Worm (Caenorhabditis elegans) whole organism, L1 larva: ENCODE results near the gene snt-1.

Experiments
- Y116A8C.19 ChIP-seq: sonication (generic microtip); optimal IDR thresholded peaks from 2 replicates; lab custom pipeline; 2016; ENCODE audit warnings: missing compliant biosample characterization, missing genetic modification characterization, borderline replicate concordance
- aly-2 ChIP-seq: fragments of 150-350 bp; optimal IDR thresholded peaks from 2 replicates; lab custom pipeline; 2014; ENCODE audit warnings: missing biosample characterization, missing genetic modification characterization
- blmp-1 ChIP-seq: fragments of 150-350 bp; optimal IDR thresholded peaks from 2 replicates; lab custom pipeline; 2014; ENCODE audit warnings: missing biosample characterization, missing genetic modification characterization
- ceh-82 ChIP-seq, 3 experiments: fragments of 150-350 bp in 1 of 3; sonication (generic microtip) in 2 of 3; optimal IDR thresholded peaks; 2 replicates each; lab custom pipeline; 2014 to 2017; ENCODE audit warnings: missing biosample characterization in 3 of 3, missing genetic modification characterization in 3 of 3
- ceh-90 ChIP-seq: sonication (generic microtip); optimal IDR thresholded peaks from 2 replicates; lab custom pipeline; 2016; ENCODE audit warnings: missing genetic modification characterization, missing compliant biosample characterization
- dpl-1 ChIP-seq, 3 experiments: fragments of 150-350 bp in 2 of 3; sonication (generic microtip) in 1 of 3; optimal IDR thresholded peaks; 2 replicates each; lab custom pipeline; 2014 to 2017; ENCODE audit warnings: missing biosample characterization in 3 of 3, missing genetic modification characterization in 3 of 3, missing genetic modification reagents in 3 of 3
- dsc-1 ChIP-seq: sonication (generic microtip); optimal IDR thresholded peaks from 2 replicates; lab custom pipeline; 2016; ENCODE audit warnings: mild to moderate bottlenecking, missing genetic modification characterization, missing compliant biosample characterization
- efl-1 ChIP-seq, 4 experiments: fragments of 150-350 bp; optimal IDR thresholded peaks in 3 of 4; peaks in 1 of 4; 1 replicate in 1 of 4; 2 replicates in 3 of 4; lab custom pipeline; 2014; ENCODE audit warnings: missing biosample characterization in 2 of 4, missing genetic modification characterization in 2 of 4, missing genetic modification reagents in 2 of 4
- efl-3 ChIP-seq: fragments of 200-800 bp; sonication (Bioruptor generic); optimal IDR thresholded peaks from 2 replicates; lab custom pipeline; 2018; ENCODE audit warnings: mild to moderate bottlenecking, missing genetic modification characterization, missing compliant biosample characterization
- egl-13 ChIP-seq: sonication (generic microtip); optimal IDR thresholded peaks from 2 replicates; lab custom pipeline; 2016; ENCODE audit warnings: missing genotype, missing genetic modification reagents, missing genetic modification characterization, missing compliant biosample characterization
- egl-27 ChIP-seq, 2 experiments: fragments of 150-350 bp in 1 of 2; sonication (generic microtip); optimal IDR thresholded peaks; 3 replicates each; lab custom pipeline; 2017 to 2018; ENCODE audit warnings: missing biosample characterization in 2 of 2, missing genetic modification characterization in 2 of 2, missing genetic modification reagents in 2 of 2
- elt-2 ChIP-seq: sonication (generic microtip); optimal IDR thresholded peaks from 2 replicates; lab custom pipeline; 2016; ENCODE audit warnings: missing genetic modification characterization, mild to moderate bottlenecking, inconsistent platforms, missing compliant biosample characterization, missing genetic modification reagents
- elt-3 ChIP-seq, 6 experiments: fragments of 150-350 bp in 1 of 6; sonication (generic microtip); optimal IDR thresholded peaks; 2 replicates each; lab custom pipeline; 2017 to 2018; ENCODE audit warnings: missing biosample characterization in 6 of 6, missing genetic modification characterization in 6 of 6, inconsistent platforms in 1 of 6
- fkh-8 ChIP-seq: sonication (generic microtip); optimal IDR thresholded peaks from 2 replicates; lab custom pipeline; 2016; ENCODE audit warnings: mild to moderate bottlenecking, missing genetic modification characterization, missing compliant biosample characterization
- grh-1 ChIP-seq: fragments of 200-800 bp; sonication (Bioruptor generic); IDR thresholded peaks from 2 replicates; pipeline ENCODE4 v1.3.6; 2022; ENCODE audit warnings: missing genetic modification reagents, missing genetic modification characterization, missing compliant biosample characterization
- hlh-17 ChIP-seq: fragments of 200-800 bp; sonication (Bioruptor generic); optimal IDR thresholded peaks from 2 replicates; lab custom pipeline; 2018; ENCODE audit warnings: missing genetic modification characterization, mild to moderate bottlenecking, missing compliant biosample characterization, moderate library complexity, borderline replicate concordance
- irx-1 ChIP-seq: sonication (generic microtip); optimal IDR thresholded peaks from 2 replicates; lab custom pipeline; 2016; ENCODE audit warnings: missing genetic modification characterization, missing compliant biosample characterization
- lin-13 ChIP-seq: fragments of 150-350 bp; optimal IDR thresholded peaks from 2 replicates; lab custom pipeline; 2014; ENCODE audit warnings: missing biosample characterization, missing genetic modification reagents, missing genetic modification characterization
- lin-14 ChIP-seq: fragments of 200-800 bp; sonication (Bioruptor generic); optimal IDR thresholded peaks from 2 replicates; lab custom pipeline; 2018; ENCODE audit warnings: mild to moderate bottlenecking, missing genetic modification characterization, moderate library complexity, missing compliant biosample characterization
- lin-35 ChIP-seq, 2 experiments: fragments of 150-350 bp; optimal IDR thresholded peaks; 2 replicates each; lab custom pipeline; 2014; ENCODE audit warnings: missing biosample characterization in 2 of 2, missing genetic modification characterization in 2 of 2, missing genetic modification reagents in 2 of 2
- lsy-2 ChIP-seq, 2 experiments: fragments of 150-350 bp; optimal IDR thresholded peaks; 2 replicates each; lab custom pipeline; 2014; ENCODE audit warnings: missing biosample characterization in 2 of 2, missing genetic modification characterization in 2 of 2
- mdl-1 ChIP-seq, 2 experiments: fragments of 150-350 bp; optimal IDR thresholded peaks; 2 replicates each; lab custom pipeline; 2014 to 2017; ENCODE audit warnings: missing biosample characterization in 2 of 2, missing genetic modification characterization in 2 of 2, inconsistent platforms in 1 of 2
- mef-2 ChIP-seq: fragments of 150-350 bp; optimal IDR thresholded peaks from 2 replicates; lab custom pipeline; 2014; ENCODE audit warnings: missing biosample characterization, missing genetic modification characterization
- mep-1 ChIP-seq: fragments of 150-350 bp; optimal IDR thresholded peaks from 2 replicates; lab custom pipeline; 2014; ENCODE audit warnings: missing biosample characterization, missing genetic modification characterization
- nhr-11 ChIP-seq: fragments of 150-350 bp; optimal IDR thresholded peaks from 2 replicates; lab custom pipeline; 2014; ENCODE audit warnings: missing biosample characterization, missing genetic modification characterization
- nhr-19 ChIP-seq: fragments of 200-800 bp; sonication (Bioruptor generic); conservative IDR thresholded peaks from 2 replicates; pipeline ENCODE4 v1.3.6; 2022; ENCODE audit warnings: missing genetic modification characterization, missing compliant biosample characterization
- nhr-20 ChIP-seq: sonication (generic microtip); optimal IDR thresholded peaks from 2 replicates; lab custom pipeline; 2016; ENCODE audit warnings: mild to moderate bottlenecking, missing genetic modification characterization, missing compliant biosample characterization
- nhr-47 ChIP-seq: sonication (generic microtip); optimal IDR thresholded peaks from 2 replicates; lab custom pipeline; 2016; ENCODE audit warnings: mild to moderate bottlenecking, missing genetic modification characterization, moderate library complexity, missing compliant biosample characterization
- nhr-71 ChIP-seq: sonication (generic microtip); optimal IDR thresholded peaks from 2 replicates; lab custom pipeline; 2016; ENCODE audit warnings: mild to moderate bottlenecking, missing genetic modification characterization, moderate library complexity, missing compliant biosample characterization
- nhr-76 ChIP-seq: sonication (generic microtip); optimal IDR thresholded peaks from 2 replicates; lab custom pipeline; 2017; ENCODE audit warnings: missing biosample characterization, missing genetic modification characterization
- nhr-77 ChIP-seq: fragments of 150-350 bp; optimal IDR thresholded peaks from 2 replicates; lab custom pipeline; 2014; ENCODE audit warnings: missing biosample characterization, missing genetic modification characterization
- nhr-85 ChIP-seq: sonication (generic microtip); peaks from one replicate; lab custom pipeline; 2016; ENCODE audit warnings: missing genetic modification characterization, inconsistent platforms, missing compliant biosample characterization
- nhr-90 ChIP-seq: sonication (generic microtip); optimal IDR thresholded peaks from 2 replicates; lab custom pipeline; 2016; ENCODE audit warnings: mild to moderate bottlenecking, missing genetic modification characterization, missing compliant biosample characterization; ENCODE audit not compliant: poor library complexity
- pax-3 ChIP-seq: fragments of 200-800 bp; sonication (Bioruptor generic); optimal IDR thresholded peaks from 2 replicates; lab custom pipeline; 2018; ENCODE audit warnings: mild to moderate bottlenecking, missing genetic modification characterization, moderate library complexity, missing compliant biosample characterization
- rnt-1 ChIP-seq: sonication (generic microtip); optimal IDR thresholded peaks from 2 replicates; lab custom pipeline; 2016; ENCODE audit warnings: mild to moderate bottlenecking, missing genetic modification characterization, moderate library complexity, missing compliant biosample characterization
- snu-23 ChIP-seq: sonication (generic microtip); optimal IDR thresholded peaks from 2 replicates; lab custom pipeline; 2016; ENCODE audit warnings: missing genetic modification characterization, missing compliant biosample characterization
- sox-4 ChIP-seq: sonication (generic microtip); optimal IDR thresholded peaks from 2 replicates; lab custom pipeline; 2016; ENCODE audit warnings: missing genetic modification characterization, missing compliant biosample characterization
- sptf-1 ChIP-seq: fragments of 150-350 bp; optimal IDR thresholded peaks from 2 replicates; lab custom pipeline; 2014; ENCODE audit warnings: missing biosample characterization, missing genetic modification characterization
- swsn-7 ChIP-seq: sonication (generic microtip); optimal IDR thresholded peaks from 2 replicates; lab custom pipeline; 2016; ENCODE audit warnings: missing genetic modification characterization, missing compliant biosample characterization
- tbx-2 ChIP-seq: sonication (generic microtip); optimal IDR thresholded peaks from 2 replicates; lab custom pipeline; 2016; ENCODE audit warnings: missing genetic modification characterization, missing compliant biosample characterization
- tlp-1 ChIP-seq: fragments of 150-350 bp; optimal IDR thresholded peaks from 2 replicates; lab custom pipeline; 2014; ENCODE audit warnings: missing biosample characterization, missing genetic modification characterization
- unc-130 ChIP-seq: fragments of 150-350 bp; optimal IDR thresholded peaks from 2 replicates; lab custom pipeline; 2017; ENCODE audit warnings: missing biosample characterization, missing genetic modification characterization, inconsistent platforms
- unc-86 ChIP-seq: sonication (generic microtip); optimal IDR thresholded peaks from 2 replicates; lab custom pipeline; 2016; ENCODE audit warnings: missing genetic modification characterization, missing compliant biosample characterization
- vab-15 ChIP-seq: sonication (generic microtip); optimal IDR thresholded peaks from 2 replicates; lab custom pipeline; 2017; ENCODE audit warnings: missing genotype, mild to moderate bottlenecking, missing genetic modification characterization, missing compliant biosample characterization
- xbp-1 ChIP-seq: sonication (generic microtip); optimal IDR thresholded peaks from 2 replicates; lab custom pipeline; 2016; ENCODE audit warnings: missing genetic modification characterization, missing compliant biosample characterization
- ztf-4 ChIP-seq: fragments of 150-350 bp; optimal IDR thresholded peaks from 2 replicates; lab custom pipeline; 2014; ENCODE audit warnings: missing biosample characterization, missing genetic modification characterization

Gene snt-1

ce11 chrII:6827388-6827787 lies 16.6 kb downstream of the snt-1 start:
- no peak for TF ChIP-seq nhr-76
- peak; percentile 55 for TF ChIP-seq lin-13
- peak; percentile 16 for TF ChIP-seq xbp-1 (tag; lab: Kevin White, UChicago)
- TF ChIP-seq egl-27 (tag; optimal IDR thresholded peaks at IDR 0.05; lab: Kevin White, UChicago) = peak in 1 of 2 experiments; percentile 26
- TF ChIP-seq vab-15 (tag; lab: Kevin White, UChicago) = peak; percentile 30
- TF ChIP-seq elt-3 (tag; optimal IDR thresholded peaks at IDR 0.05; lab: Kevin White, UChicago) = peak in 4 of 6 experiments; percentile 1 to 68 (median 34)
- TF ChIP-seq snu-23 (GFP tag; lab: Kevin White, UChicago) = peak; percentile 58
- TF ChIP-seq lsy-2 (tag; optimal IDR thresholded peaks at IDR 0.05; lab: Kevin White, UChicago) = peak; percentile 58 to 77
- TF ChIP-seq efl-1 (optimal IDR thresholded peaks at IDR 0.05; lab: Kevin White, UChicago) = peak; percentile 27 to 36
- peak in 1 of 2 experiments; percentile 60 for TF ChIP-seq efl-1 (GFP tag; optimal IDR thresholded peaks at IDR 0.05 in 1 of 2; lab: Kevin White, UChicago)
- TF ChIP-seq tbx-2 (tag; lab: Kevin White, UChicago) = peak; percentile 72
- TF ChIP-seq dsc-1 (tag; lab: Kevin White, UChicago) = peak; percentile 62
- TF ChIP-seq pax-3 (tag; lab: Kevin White, UChicago) = no peak
- peak; percentile 18 for TF ChIP-seq swsn-7 (tag; lab: Kevin White, UChicago)
- peak; percentile 6 for TF ChIP-seq egl-13 (tag; lab: Kevin White, UChicago)
- peak; percentile 18 to 25 for TF ChIP-seq lin-35 (GFP tag; optimal IDR thresholded peaks at IDR 0.05; lab: Kevin White, UChicago)
- TF ChIP-seq unc-130 (tag; lab: Kevin White, UChicago) = peak; percentile 26
- peak; percentile 35 for TF ChIP-seq fkh-8 (tag; lab: Kevin White, UChicago)
- TF ChIP-seq nhr-11 (tag; lab: Kevin White, UChicago) = peak; percentile 23
- peak in 2 of 3 experiments; percentile 6 to 45 for TF ChIP-seq ceh-82 (tag; optimal IDR thresholded peaks at IDR 0.05; lab: Kevin White, UChicago)
- TF ChIP-seq nhr-90 (tag; lab: Kevin White, UChicago) = peak; percentile 3
- peak; percentile 45 for TF ChIP-seq ztf-4 (tag; lab: Kevin White, UChicago)
- peak; percentile 96 for TF ChIP-seq lin-14 (GFP tag; lab: Kevin White, UChicago)
- TF ChIP-seq aly-2 (tag; lab: Kevin White, UChicago) = no peak
- TF ChIP-seq dpl-1 (GFP tag; optimal IDR thresholded peaks at IDR 0.05; lab: Kevin White, UChicago) = peak; percentile 4 to 21 (median 16)
- peak in 1 of 2 experiments; percentile 58 for TF ChIP-seq mdl-1 (tag; optimal IDR thresholded peaks at IDR 0.05; lab: Kevin White, UChicago)
- TF ChIP-seq unc-86 = peak; percentile 10
- no peak for TF ChIP-seq tlp-1 (tag; lab: Kevin White, UChicago)
- no peak for TF ChIP-seq grh-1 (GFP tag; lab: Robert Waterston, UW)
- TF ChIP-seq mef-2 (tag; lab: Kevin White, UChicago) = no peak
- TF ChIP-seq nhr-47 (tag; lab: Kevin White, UChicago) = peak; percentile 56
- peak; percentile 20 for TF ChIP-seq nhr-77 (tag; lab: Kevin White, UChicago)
- peak; percentile 84 for TF ChIP-seq blmp-1
- TF ChIP-seq Y116A8C.19 (tag; lab: Kevin White, UChicago) = no peak
- TF ChIP-seq nhr-85 = peak; percentile 93
- no peak for TF ChIP-seq ceh-90 (tag; lab: Kevin White, UChicago)
- TF ChIP-seq nhr-20 (tag; lab: Kevin White, UChicago) = peak; percentile 76
- peak; percentile 88 for TF ChIP-seq rnt-1 (tag; lab: Kevin White, UChicago)
- TF ChIP-seq hlh-17 (GFP tag; lab: Kevin White, UChicago) = no peak
- TF ChIP-seq irx-1 (tag; lab: Kevin White, UChicago) = peak; percentile 60
- peak; percentile 5 for TF ChIP-seq elt-2 (tag; lab: Kevin White, UChicago)
- peak; percentile 87 for TF ChIP-seq nhr-71
- peak; percentile 23 for TF ChIP-seq sox-4 (tag; lab: Kevin White, UChicago)
- TF ChIP-seq sptf-1 (tag; lab: Kevin White, UChicago) = no peak
- peak; percentile 79 for TF ChIP-seq mep-1 (tag; lab: Kevin White, UChicago)
- TF ChIP-seq nhr-19 (GFP tag; lab: Robert Waterston, UW) = peak; percentile 71
- TF ChIP-seq efl-3 = no peak
